Fruit fly (Drosophila melanogaster): ENCODE measurements around the gene CG14810.

Gene CG14810

DNA sequence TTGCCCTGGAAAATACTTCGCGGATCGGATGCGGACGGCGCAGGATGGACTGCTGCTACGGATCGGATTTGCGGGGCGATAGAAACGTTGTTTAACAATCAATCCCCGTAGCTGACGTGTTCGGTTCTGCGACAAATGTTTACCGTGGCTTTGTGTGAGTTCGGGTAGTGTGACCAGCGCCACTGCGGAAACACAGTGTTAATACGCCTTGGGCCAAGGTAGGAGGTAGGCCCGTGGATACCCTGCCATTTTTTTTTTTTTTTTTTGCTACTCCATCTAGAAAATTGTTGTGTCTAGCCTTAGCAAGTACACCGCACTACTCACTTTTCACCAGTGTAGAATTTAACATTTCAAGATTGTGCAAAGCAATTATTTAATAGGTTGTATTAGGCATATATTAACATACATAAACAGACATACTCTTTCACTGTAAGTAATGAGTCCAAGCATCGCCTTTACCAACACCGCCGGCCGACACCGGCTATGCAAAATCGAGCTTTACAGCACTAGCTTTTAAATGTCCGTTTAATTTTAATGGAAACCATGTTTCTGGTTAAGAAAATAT, 41.6 kb upstream of the CG14810 start, which contains the start of gene deltaCOP (continued):
- TF ChIP-seq crp (GFP tag; optimal IDR thresholded peaks at IDR 0.05) (peak in 1 of 2 experiments; percentile 35), Taf1 (GFP tag; IDR thresholded peaks at IDR 0.05) (peak; percentile 78), ac (GFP tag; optimal IDR thresholded peaks at IDR 0.05) (no peak), Kr (GFP tag; optimal IDR thresholded peaks at IDR 0.05) (no peak), insv (GFP tag; optimal IDR thresholded peaks at IDR 0.05) (peak in 1 of 2 experiments; percentile 39), CG2712 (tag; optimal IDR thresholded peaks at IDR 0.05) (peak; percentile 74), Mes4 (GFP tag; optimal IDR thresholded peaks at IDR 0.05) (peak; percentile 84), H15 (GFP tag; IDR thresholded peaks at IDR 0.05) (peak; percentile 66; the same call in 1 of the 3 replicates), CG11560 (tag; IDR thresholded peaks at IDR 0.05) (peak; percentile 72; the same call in 2 of the 3 replicates), mld (GFP tag; IDR thresholded peaks at IDR 0.05; ENCODE audit: partially characterized antibody) (no peak), tin (GFP tag; optimal IDR thresholded peaks at IDR 0.05) (peak; percentile 87), luna (GFP tag; optimal IDR thresholded peaks at IDR 0.05) (peak; percentile 89), aop (GFP tag; IDR thresholded peaks at IDR 0.05) (no peak), CG3847 (GFP tag; IDR thresholded peaks at IDR 0.05) (peak; percentile 89), bowl (GFP tag; IDR thresholded peaks at IDR 0.05) (no peak; the same call in 1 of the 2 replicates), prd (optimal IDR thresholded peaks at IDR 0.05) (no peak), prd (GFP tag; IDR thresholded peaks at IDR 0.05) (peak; percentile 90), CG6791 (GFP tag; IDR thresholded peaks at IDR 0.05; ENCODE audit: partially characterized antibody) (no peak), chinmo (GFP tag; IDR thresholded peaks at IDR 0.05; ENCODE audit: partially characterized antibody) (no peak), CG13894 (tag; optimal IDR thresholded peaks at IDR 0.05) (peak; percentile 70), CG7987 (GFP tag; optimal IDR thresholded peaks at IDR 0.05) (peak; percentile 23), NC2α (GFP tag; optimal IDR thresholded peaks at IDR 0.05) (peak; percentile 64), CG43689 (GFP tag; IDR thresholded peaks at IDR 0.05) (peak; percentile 51; the same call in 1 of the 2 replicates), CG13424 (tag; optimal IDR thresholded peaks at IDR 0.05) (peak; percentile 70), CG6813 (GFP tag; optimal IDR thresholded peaks at IDR 0.05) (peak; percentile 51), Oaz (GFP tag; IDR thresholded peaks at IDR 0.05) (peak; percentile 62), CG18619 (GFP tag; optimal IDR thresholded peaks at IDR 0.05) (peak; percentile 74), CG4707 (GFP tag; optimal IDR thresholded peaks at IDR 0.05) (no peak), Med (GFP tag) (peak; percentile 97), NfI (GFP tag; optimal IDR thresholded peaks at IDR 0.05) (peak; percentile 79), ranshi (GFP tag; IDR thresholded peaks at IDR 0.05) (peak; percentile 70; the same call in 1 of the 2 replicates), Hsf (GFP tag; optimal IDR thresholded peaks at IDR 0.05) (peak; percentile 92), CG7271 (tag; optimal IDR thresholded peaks at IDR 0.05) (peak; percentile 3), CG10431 (GFP tag; optimal IDR thresholded peaks at IDR 0.05) (no peak), E2f1 (GFP tag; IDR thresholded peaks at IDR 0.05) (peak; percentile 74), Elba2 (GFP tag; optimal IDR thresholded peaks at IDR 0.05) (peak; percentile 31), Ptx1 (GFP tag; IDR thresholded peaks at IDR 0.05) (peak; percentile 91), ro (GFP tag; IDR thresholded peaks at IDR 0.05) (peak; percentile 31; the same call in 1 of the 2 replicates), row (GFP tag; IDR thresholded peaks at IDR 0.05) (peak; percentile 99), CG6254 (GFP tag; optimal IDR thresholded peaks at IDR 0.05) (peak; percentile 43), ind (GFP tag; optimal IDR thresholded peaks at IDR 0.05) (peak; percentile 90), HmgD (GFP tag; optimal IDR thresholded peaks at IDR 0.05) (peak; percentile 92), CG17568 (GFP tag; optimal IDR thresholded peaks at IDR 0.05) (no peak), CG1233 (GFP tag; optimal IDR thresholded peaks at IDR 0.05) (peak; percentile 73), ttk (GFP tag; IDR thresholded peaks at IDR 0.05) (peak; percentile 73), nerfin-1 (tag; optimal IDR thresholded peaks at IDR 0.05) (peak; percentile 11), Scr (GFP tag; IDR thresholded peaks at IDR 0.05; ENCODE audit: partially characterized antibody) (peak; percentile 34; the same call in 1 of the 2 replicates), CG10959 (GFP tag; IDR thresholded peaks at IDR 0.05) (peak; percentile 55), disco-r (GFP tag; optimal IDR thresholded peaks at IDR 0.05) (peak; percentile 81), zen2 (GFP tag; IDR thresholded peaks at IDR 0.05; ENCODE audit: partially characterized antibody) (no peak)

Data from whole organism, embryonic.